Worm (Caenorhabditis elegans) whole organism, L3 larva: ENCODE data around the gene tcl-2.

ENCODE experiments used
- ZK546.5 ChIP-seq: sonication (generic microtip); optimal IDR thresholded peaks from 2 replicates; lab custom pipeline; 2017; ENCODE audit warnings: missing biosample characterization, missing genetic modification characterization
- aly-2 ChIP-seq: fragments of 150-350 bp; optimal IDR thresholded peaks from 2 replicates; lab custom pipeline; 2014; ENCODE audit warnings: missing biosample characterization, missing genetic modification characterization
- ama-1 ChIP-seq: fragments of 150-350 bp; optimal IDR thresholded peaks from 2 replicates; lab custom pipeline; 2018
- ceh-16 ChIP-seq: sonication (generic microtip); optimal IDR thresholded peaks from 2 replicates; lab custom pipeline; 2017; ENCODE audit warnings: missing biosample characterization, missing genetic modification characterization
- ceh-28 ChIP-seq: fragments of 150-350 bp; optimal IDR thresholded peaks from 2 replicates; lab custom pipeline; 2014; ENCODE audit warnings: missing biosample characterization, missing genetic modification reagents, missing genetic modification characterization
- ceh-82 ChIP-seq: fragments of 150-350 bp; optimal IDR thresholded peaks from 2 replicates; lab custom pipeline; 2014; ENCODE audit warnings: missing biosample characterization, missing genetic modification characterization
- ceh-9 ChIP-seq: sonication (generic microtip); optimal IDR thresholded peaks from 2 replicates; lab custom pipeline; 2018; ENCODE audit warnings: missing biosample characterization, missing genetic modification characterization
- egl-27 ChIP-seq: sonication (generic microtip); optimal IDR thresholded peaks from 4 replicates; lab custom pipeline; 2017; ENCODE audit warnings: missing biosample characterization, missing genetic modification reagents, missing genetic modification characterization
- egl-5 ChIP-seq: fragments of 150-350 bp; optimal IDR thresholded peaks from 2 replicates; lab custom pipeline; 2017; ENCODE audit warnings: missing biosample characterization, missing genetic modification reagents, missing genetic modification characterization, inconsistent platforms
- elt-2 ChIP-seq: sonication (generic microtip); optimal IDR thresholded peaks from 2 replicates; lab custom pipeline; 2016; ENCODE audit warnings: missing genetic modification reagents, mild to moderate bottlenecking, missing genetic modification characterization, missing compliant biosample characterization
- eor-1 ChIP-seq, 2 experiments: fragments of 150-350 bp; optimal IDR thresholded peaks; 2 replicates each; lab custom pipeline; 2014 to 2018; ENCODE audit warnings: missing biosample characterization in 2 of 2, missing genetic modification characterization in 2 of 2
- fkh-2 ChIP-seq: fragments of 150-350 bp; optimal IDR thresholded peaks from 2 replicates; lab custom pipeline; 2014; ENCODE audit warnings: missing biosample characterization, missing genetic modification reagents, missing genetic modification characterization
- hmg-11 ChIP-seq: sonication (generic microtip); optimal IDR thresholded peaks from 2 replicates; lab custom pipeline; 2016; ENCODE audit warnings: missing genetic modification characterization, missing compliant biosample characterization
- lin-15B ChIP-seq: fragments of 150-350 bp; optimal IDR thresholded peaks from 2 replicates; lab custom pipeline; 2014; ENCODE audit warnings: missing biosample characterization, missing genetic modification characterization
- lin-39 ChIP-seq: fragments of 150-350 bp; optimal IDR thresholded peaks from 2 replicates; lab custom pipeline; 2018; ENCODE audit warnings: missing biosample characterization, missing genetic modification reagents, missing genetic modification characterization
- lsy-12 ChIP-seq: sonication (generic microtip); optimal IDR thresholded peaks from 2 replicates; lab custom pipeline; 2016; ENCODE audit warnings: mild to moderate bottlenecking, missing genetic modification characterization, missing compliant biosample characterization
- mml-1 ChIP-seq: fragments of 150-350 bp; sonication (generic microtip); optimal IDR thresholded peaks from 3 replicates; lab custom pipeline; 2014; ENCODE audit warnings: missing biosample characterization, missing genetic modification characterization
- nfya-1 ChIP-seq: sonication (generic microtip); optimal IDR thresholded peaks from 2 replicates; lab custom pipeline; 2017; ENCODE audit warnings: missing genetic modification characterization, mild to moderate bottlenecking, missing compliant biosample characterization, antibody characterized with exemption, moderate library complexity; ENCODE audit not compliant: insufficient read depth
- nhr-11 ChIP-seq: fragments of 150-350 bp; optimal IDR thresholded peaks from 2 replicates; lab custom pipeline; 2014; ENCODE audit warnings: missing biosample characterization, missing genetic modification characterization
- nhr-12 ChIP-seq: fragments of 150-350 bp; optimal IDR thresholded peaks from 2 replicates; lab custom pipeline; 2014; ENCODE audit warnings: missing biosample characterization, missing genetic modification characterization
- nhr-23 ChIP-seq: fragments of 150-350 bp; optimal IDR thresholded peaks from 2 replicates; lab custom pipeline; 2014; ENCODE audit warnings: missing biosample characterization, missing genetic modification reagents, missing genetic modification characterization
- nhr-237 ChIP-seq: fragments of 150-350 bp; optimal IDR thresholded peaks from 2 replicates; lab custom pipeline; 2014; ENCODE audit warnings: missing biosample characterization, missing genetic modification characterization
- nhr-25 ChIP-seq: sonication (generic microtip); optimal IDR thresholded peaks from 2 replicates; lab custom pipeline; 2017; ENCODE audit warnings: missing biosample characterization, missing genetic modification characterization
- nhr-28 ChIP-seq: fragments of 150-350 bp; optimal IDR thresholded peaks from 2 replicates; lab custom pipeline; 2014; ENCODE audit warnings: missing biosample characterization, missing genetic modification characterization
- nhr-43 ChIP-seq: sonication (generic microtip); optimal IDR thresholded peaks from 2 replicates; lab custom pipeline; 2016; ENCODE audit warnings: mild to moderate bottlenecking, missing genetic modification characterization, missing compliant biosample characterization; ENCODE audit not compliant: poor library complexity, severe bottlenecking
- nhr-67 ChIP-seq: fragments of 150-350 bp; optimal IDR thresholded peaks from 2 replicates; lab custom pipeline; 2014; ENCODE audit warnings: missing biosample characterization, missing genetic modification characterization
- nhr-76 ChIP-seq: fragments of 150-350 bp; sonication (generic microtip); optimal IDR thresholded peaks from 5 replicates; lab custom pipeline; 2014; ENCODE audit warnings: missing biosample characterization, missing genetic modification characterization
- pha-4 ChIP-seq: fragments of 150-350 bp; optimal IDR thresholded peaks from 2 replicates; lab custom pipeline; 2014; ENCODE audit warnings: missing biosample characterization, missing genetic modification reagents, missing genetic modification characterization
- skn-1 ChIP-seq: fragments of 150-350 bp; optimal IDR thresholded peaks from 2 replicates; lab custom pipeline; 2014; ENCODE audit warnings: missing biosample characterization, missing genetic modification characterization
- snpc-4 ChIP-seq: fragments of 150-350 bp; optimal IDR thresholded peaks from 2 replicates; lab custom pipeline; 2014; ENCODE audit warnings: missing biosample characterization, missing genetic modification characterization
- unc-62 ChIP-seq: fragments of 150-350 bp; sonication (generic microtip); optimal IDR thresholded peaks from 4 replicates; lab custom pipeline; 2014; ENCODE audit warnings: missing biosample characterization, missing genetic modification reagents, missing genetic modification characterization
- ztf-11 ChIP-seq: fragments of 150-350 bp; optimal IDR thresholded peaks from 2 replicates; lab custom pipeline; 2014; ENCODE audit warnings: missing biosample characterization, missing genetic modification characterization
- ztf-4 ChIP-seq: fragments of 150-350 bp; optimal IDR thresholded peaks from 2 replicates; lab custom pipeline; 2014; ENCODE audit warnings: missing biosample characterization, missing genetic modification characterization

tcl-2 gene

DNA sequence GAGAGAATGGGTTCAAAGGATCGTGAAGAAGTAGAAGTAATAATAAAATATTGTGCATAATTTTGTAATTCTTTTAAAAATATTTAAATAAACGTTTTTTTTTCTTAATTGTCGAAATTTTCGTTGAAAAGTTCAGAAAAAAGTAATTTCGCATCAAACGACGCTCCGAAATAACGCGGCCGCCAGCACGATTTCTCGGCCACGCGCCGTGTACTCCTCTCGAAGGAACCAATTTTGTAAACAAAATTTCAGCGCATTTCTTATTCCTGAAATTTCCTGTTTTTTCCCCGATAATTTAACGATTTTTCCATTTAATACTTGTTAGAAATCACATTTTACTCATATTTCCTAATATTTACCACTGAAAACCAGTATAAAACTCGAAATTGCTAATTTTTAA lies 13.2 kb downstream of the tcl-2 start, which contains the start of gene Y38C1AA.12 (continued):
- TF ChIP-seq snpc-4 (tag; lab: Kevin White, UChicago), result peak; percentile 86
- TF ChIP-seq skn-1 (tag; lab: Kevin White, UChicago), result no peak
- no peak for TF ChIP-seq ceh-82 (tag; lab: Kevin White, UChicago)
- TF ChIP-seq elt-2, result peak; percentile 33
- TF ChIP-seq nhr-76, result no peak
- peak in 1 of 2 experiments; percentile 36 for TF ChIP-seq eor-1 (tag; optimal IDR thresholded peaks at IDR 0.05; lab: Kevin White, UChicago)
- TF ChIP-seq lin-15B, result peak; percentile 90
- peak; percentile 94 for TF ChIP-seq nhr-43 (tag; lab: Kevin White, UChicago)
- TF ChIP-seq nfya-1 (tag; lab: Kevin White, UChicago), result peak; percentile 74
- TF ChIP-seq lin-39 (tag; lab: Kevin White, UChicago), result peak; percentile 64
- peak; percentile 85 for TF ChIP-seq nhr-23 (tag; lab: Kevin White, UChicago)
- no peak for TF ChIP-seq nhr-12
- no peak for TF ChIP-seq nhr-11 (tag; lab: Kevin White, UChicago)
- no peak for TF ChIP-seq ceh-16 (tag; lab: Kevin White, UChicago)
- TF ChIP-seq lsy-12 (tag; lab: Kevin White, UChicago), result peak; percentile 65
- TF ChIP-seq hmg-11 (tag; lab: Kevin White, UChicago), result peak; percentile 64
- no peak for TF ChIP-seq nhr-67

DNA sequence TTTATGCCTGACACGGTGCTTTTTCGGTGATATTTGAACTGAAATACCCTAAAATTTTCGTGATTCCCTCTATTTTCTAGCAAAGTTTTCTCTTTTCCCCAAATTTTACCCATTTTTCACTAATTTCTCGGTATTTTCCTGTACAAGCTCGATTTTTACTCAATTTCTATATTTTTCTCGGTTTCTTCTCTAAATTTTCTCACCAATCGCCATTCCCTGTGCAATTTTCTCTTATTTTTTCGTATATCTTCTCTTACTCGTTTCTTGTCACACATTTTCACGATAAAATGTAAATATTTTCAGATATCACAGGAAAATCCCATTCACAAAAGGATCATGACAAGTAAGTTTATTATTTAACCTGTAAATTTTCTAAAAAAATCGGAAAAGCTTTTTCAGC lies 15.6 kb downstream of the tcl-2 start, which contains the start of gene csn-3:
Gene csn-3 (plus strand): TSS at position 301 of the 400 bp plus-strand sequence.
- TF ChIP-seq ztf-11 (tag; lab: Kevin White, UChicago) (no peak), nfya-1 (tag; lab: Kevin White, UChicago) (no peak), nhr-12 (no peak), fkh-2 (tag; lab: Kevin White, UChicago) (no peak), snpc-4 (tag; lab: Kevin White, UChicago) (no peak)

DNA sequence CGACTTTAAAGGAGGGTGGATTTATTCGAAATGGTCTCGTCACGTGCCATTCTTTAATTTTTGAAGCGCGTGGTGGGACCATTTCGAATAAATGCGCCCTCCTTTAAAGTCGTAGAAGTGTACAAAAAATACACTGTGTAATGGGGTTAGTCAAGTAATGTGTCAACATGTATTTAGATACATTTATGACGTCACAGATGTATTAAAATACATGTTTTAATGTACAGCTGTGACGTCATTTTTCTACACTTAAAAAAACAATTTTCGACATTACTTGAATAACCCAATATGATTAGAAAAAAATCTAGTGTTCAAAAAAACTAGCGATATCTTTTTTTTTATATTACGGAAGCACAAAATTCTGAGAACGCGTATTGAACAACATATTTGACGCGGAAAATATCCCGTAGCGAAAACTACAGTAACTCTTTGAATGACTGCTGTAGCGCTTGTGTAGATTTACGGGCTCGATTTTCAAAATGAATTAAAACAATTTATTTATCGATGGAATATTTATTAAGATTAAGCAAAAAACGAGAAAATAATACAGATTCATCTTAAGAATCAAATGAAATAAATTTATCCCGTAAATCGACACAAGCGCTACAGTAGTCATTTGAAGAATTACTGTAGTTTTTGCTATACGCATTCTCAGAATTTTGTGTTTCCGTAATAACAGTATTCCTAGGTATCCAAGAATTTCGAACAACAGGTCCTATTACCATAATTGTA lies 24.2 kb downstream of the tcl-2 start, which contains the start of gene gfrp-1:
Gene gfrp-1 (plus strand): TSS at position 682 of the 732 bp plus-strand sequence.
- no peak for TF ChIP-seq ztf-11 (tag; lab: Kevin White, UChicago)
- no peak for TF ChIP-seq elt-2
- TF ChIP-seq egl-27, result no peak
- no peak for TF ChIP-seq eor-1 (tag; optimal IDR thresholded peaks at IDR 0.05; lab: Kevin White, UChicago)
- no peak for TF ChIP-seq nhr-11 (tag; lab: Kevin White, UChicago)
- no peak for TF ChIP-seq lsy-12 (tag; lab: Kevin White, UChicago)
- TF ChIP-seq ceh-9 (tag; lab: Kevin White, UChicago), result no peak
- no peak for TF ChIP-seq aly-2 (tag; lab: Kevin White, UChicago)
- no peak for TF ChIP-seq ceh-16 (tag; lab: Kevin White, UChicago)
- no peak for TF ChIP-seq ZK546.5 (tag; lab: Kevin White, UChicago)
- no peak for TF ChIP-seq ama-1 (lab: Kevin White, UChicago)
- no peak for TF ChIP-seq ztf-4 (tag; lab: Kevin White, UChicago)

DNA sequence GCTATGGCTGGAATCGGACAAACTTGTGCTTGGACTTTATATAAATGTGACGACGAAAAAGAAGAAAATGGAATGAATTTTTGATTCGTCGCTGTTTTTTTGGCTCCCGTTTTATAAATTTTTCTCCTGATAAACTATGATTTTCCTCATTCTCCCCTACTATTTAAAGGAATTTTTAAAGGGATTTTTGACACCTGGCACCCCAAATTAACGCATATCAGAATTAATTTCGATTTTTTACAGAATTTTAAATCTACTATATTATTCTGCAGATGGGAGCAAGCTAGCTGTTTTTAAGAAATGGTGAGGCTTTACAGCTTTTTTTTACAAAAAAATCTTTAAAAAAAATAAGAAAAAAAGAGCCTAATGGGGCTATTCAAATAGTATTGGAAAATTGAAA lies 26.1 kb downstream of the tcl-2 start, which contains the start of gene coa-1:
Gene coa-1 (plus strand): TSS at position 301 of the 400 bp plus-strand sequence.
- TF ChIP-seq nhr-43 (tag; lab: Kevin White, UChicago) (no peak), nhr-28 (tag; lab: Kevin White, UChicago) (no peak), ZK546.5 (tag; lab: Kevin White, UChicago) (no peak), fkh-2 (tag; lab: Kevin White, UChicago) (no peak), ztf-11 (tag; lab: Kevin White, UChicago) (no peak), elt-2 (no peak), snpc-4 (tag; lab: Kevin White, UChicago) (no peak), unc-62 (GFP tag; lab: Kevin White, UChicago) (no peak), nhr-237 (tag; lab: Kevin White, UChicago) (no peak), ceh-28 (no peak), nfya-1 (tag; lab: Kevin White, UChicago) (no peak), pha-4 (tag; lab: Kevin White, UChicago) (no peak), mml-1 (tag; lab: Kevin White, UChicago) (no peak), ceh-9 (tag; lab: Kevin White, UChicago) (no peak), nhr-25 (tag; lab: Kevin White, UChicago) (no peak), lin-39 (tag; lab: Kevin White, UChicago) (no peak), ceh-16 (tag; lab: Kevin White, UChicago) (no peak), egl-5 (tag; lab: Kevin White, UChicago) (no peak), nhr-23 (tag; lab: Kevin White, UChicago) (no peak)
